Fruit fly (Drosophila melanogaster): ENCODE data around the gene CG17834.
A peak's percentile ranks its signal among the peaks of the same experiment; 100 is the strongest.

Gene CG17834

dm6 chr2L:8481623-8482424, 47.1 kb upstream of the CG17834 start, which contains the start of gene CG43796:
Gene CG43796, plus strand, starts transcription at chr2L:8482374.
- TF ChIP-seq amos (GFP tag; IDR thresholded peaks at IDR 0.05; ENCODE audit: partially characterized antibody): peak; percentile 69
- TF ChIP-seq CG11504 (tag; optimal IDR thresholded peaks at IDR 0.05): no peak
- no peak for TF ChIP-seq CG9727 (GFP tag; optimal IDR thresholded peaks at IDR 0.05)
- no peak for TF ChIP-seq hbn (GFP tag; IDR thresholded peaks at IDR 0.05; ENCODE audit: partially characterized antibody)
- TF ChIP-seq CG3163 (GFP tag; optimal IDR thresholded peaks at IDR 0.05): no peak
- peak; percentile 41 for TF ChIP-seq CG42726 (GFP tag; IDR thresholded peaks at IDR 0.05; ENCODE audit: partially characterized antibody)
- no peak for TF ChIP-seq CG4328 (GFP tag; optimal IDR thresholded peaks at IDR 0.05)
- TF ChIP-seq CG18011 (GFP tag; optimal IDR thresholded peaks at IDR 0.05): no peak
- TF ChIP-seq CG11456 (GFP tag; IDR thresholded peaks at IDR 0.05): no peak
- TF ChIP-seq CG18262 (tag; optimal IDR thresholded peaks at IDR 0.05): no peak
- peak; percentile 62; the same call in 2 of the 4 replicates for TF ChIP-seq Dll (GFP tag; IDR thresholded peaks at IDR 0.05; ENCODE audit: partially characterized antibody)
- no peak for TF ChIP-seq YL-1 (GFP tag; optimal IDR thresholded peaks at IDR 0.05)
- TF ChIP-seq exex (tag; optimal IDR thresholded peaks at IDR 0.05): peak; percentile 22
- TF ChIP-seq Stat92E (GFP tag; optimal IDR thresholded peaks at IDR 0.05): peak in 1 of 3 experiments; percentile 31
- TF ChIP-seq HmgZ (tag; optimal IDR thresholded peaks at IDR 0.05): no peak
- no peak for TF ChIP-seq klu (GFP tag; IDR thresholded peaks at IDR 0.05)
- TF ChIP-seq CG3847 (GFP tag; IDR thresholded peaks at IDR 0.05): no peak
- no peak for TF ChIP-seq CG11695 (GFP tag; IDR thresholded peaks at IDR 0.05)
- no peak for TF ChIP-seq tin (GFP tag; optimal IDR thresholded peaks at IDR 0.05)
- peak; percentile 51; the same call in 1 of the 2 replicates for TF ChIP-seq nerfin-2 (GFP tag; IDR thresholded peaks at IDR 0.05; ENCODE audit: partially characterized antibody)
- TF ChIP-seq bbx (GFP tag; IDR thresholded peaks at IDR 0.05; ENCODE audit: partially characterized antibody): peak; percentile 77
- no peak for TF ChIP-seq esg (GFP tag; conservative IDR thresholded peaks at IDR 0.05)
- peak; percentile 81 for TF ChIP-seq sens (GFP tag)
- TF ChIP-seq mld (GFP tag; IDR thresholded peaks at IDR 0.05; ENCODE audit: partially characterized antibody): peak; percentile 76; the same call in 2 of the 3 replicates
- TF ChIP-seq lola (GFP tag; optimal IDR thresholded peaks at IDR 0.05): no peak
- no peak for TF ChIP-seq CG10979 (tag; optimal IDR thresholded peaks at IDR 0.05)
- no peak for TF ChIP-seq ci (GFP tag; IDR thresholded peaks at IDR 0.05)
- TF ChIP-seq Optix (GFP tag; IDR thresholded peaks at IDR 0.05): no peak
- TF ChIP-seq salm (tag; optimal IDR thresholded peaks at IDR 0.05): no peak
- TF ChIP-seq sqz (GFP tag; optimal IDR thresholded peaks at IDR 0.05): no peak
- no peak for TF ChIP-seq ap (GFP tag; IDR thresholded peaks at IDR 0.05)
- no peak for TF ChIP-seq CkIIα-i1 (GFP tag; IDR thresholded peaks at IDR 0.05)
- TF ChIP-seq twi (tag; optimal IDR thresholded peaks at IDR 0.05): no peak
- TF ChIP-seq CG30020 (tag; optimal IDR thresholded peaks at IDR 0.05): no peak
- no peak for TF ChIP-seq bab2 (GFP tag; optimal IDR thresholded peaks at IDR 0.05)
- TF ChIP-seq rib (GFP tag; IDR thresholded peaks at IDR 0.05): no peak
- TF ChIP-seq Xrp1 (GFP tag; IDR thresholded peaks at IDR 0.05): 0 out of 2 replicates have a peak, but pooled peaks have one; percentile 14
- TF ChIP-seq inv (GFP tag; IDR thresholded peaks at IDR 0.05; ENCODE audit: partially characterized antibody): peak; percentile 43; the same call in 1 of the 2 replicates
- no peak for TF ChIP-seq H15 (GFP tag; IDR thresholded peaks at IDR 0.05)
- TF ChIP-seq CG5245 (GFP tag; optimal IDR thresholded peaks at IDR 0.05): no peak
- peak; percentile 97 for TF ChIP-seq Bdp1 (GFP tag; optimal IDR thresholded peaks at IDR 0.05)
- TF ChIP-seq CG11093 (GFP tag; IDR thresholded peaks at IDR 0.05): no peak
- peak; percentile 68 for TF ChIP-seq HLH4C (GFP tag; IDR thresholded peaks at IDR 0.05; ENCODE audit: partially characterized antibody)
- 0 out of 3 replicates have a peak, but pooled peaks have one; percentile 50 for TF ChIP-seq hb (GFP tag; IDR thresholded peaks at IDR 0.05; ENCODE audit: partially characterized antibody)
- no peak for TF ChIP-seq CG30403 (GFP tag; optimal IDR thresholded peaks at IDR 0.05)
- no peak for TF ChIP-seq CG2875 (GFP tag; optimal IDR thresholded peaks at IDR 0.05)
- peak; percentile 65 for TF ChIP-seq Scr (GFP tag; IDR thresholded peaks at IDR 0.05; ENCODE audit: partially characterized antibody)
